Worm (Caenorhabditis elegans): ENCODE measurements around the gene F59B2.13.

DNA sequence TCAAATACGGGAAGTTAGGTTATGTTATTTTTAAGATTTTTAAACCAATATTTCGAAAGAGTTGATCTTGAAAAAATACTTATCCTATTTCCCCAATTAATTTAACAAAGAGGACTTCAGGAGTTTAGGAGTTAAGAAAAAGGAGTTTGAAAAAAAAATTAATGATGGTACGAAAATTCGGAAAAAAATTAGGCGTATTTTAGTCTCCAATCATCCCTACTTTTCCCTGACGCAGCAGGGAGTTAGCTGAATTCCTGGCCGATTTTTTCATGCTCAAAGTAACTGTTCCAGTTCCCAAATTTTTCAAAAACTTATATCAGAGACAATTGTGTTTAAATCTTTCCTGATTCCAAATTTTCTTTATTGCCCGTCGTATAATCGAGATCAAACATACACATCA, 3.2 kb downstream of the F59B2.13 start:
- TF ChIP-seq nhr-90 (tag; optimal IDR thresholded peaks at IDR 0.05; ENCODE audit: poor library complexity) (no peak), mep-1 (tag; optimal IDR thresholded peaks at IDR 0.05) (no peak), mab-9 (GFP tag; IDR thresholded peaks at IDR 0.05) (no peak), nhr-237 (tag; optimal IDR thresholded peaks at IDR 0.05) (no peak), mdl-1 (tag; optimal IDR thresholded peaks at IDR 0.05) (no peak), zag-1 (tag; optimal IDR thresholded peaks at IDR 0.05) (no peak), fkh-10 (GFP tag; optimal IDR thresholded peaks at IDR 0.05) (no peak), blmp-1 (tag; optimal IDR thresholded peaks at IDR 0.05) (no peak), lin-13 (GFP tag; optimal IDR thresholded peaks at IDR 0.05) (no peak), C04F5.9 (tag; optimal IDR thresholded peaks at IDR 0.05) (no peak), nhr-28 (tag; optimal IDR thresholded peaks at IDR 0.05) (no peak), aly-2 (tag; optimal IDR thresholded peaks at IDR 0.05) (no peak), lin-35 (GFP tag; optimal IDR thresholded peaks at IDR 0.05) (no peak), ama-1 (optimal IDR thresholded peaks at IDR 0.05) (no peak)
